Worm (Caenorhabditis elegans) whole organism, L4/young adult: ENCODE data around the gene Y40H4A.2.

Experiments used
- W03F9.2 ChIP-seq: fragments of 150-350 bp; optimal IDR thresholded peaks from 2 replicates; lab custom pipeline; 2014; ENCODE audit warnings: missing biosample characterization, missing genetic modification characterization
- dao-5 ChIP-seq: sonication (generic microtip); optimal IDR thresholded peaks from 2 replicates; lab custom pipeline; 2016; ENCODE audit warnings: missing genotype, missing genetic modification characterization, moderate library complexity, missing compliant biosample characterization
- him-1 ChIP-seq: sonication (generic microtip); optimal IDR thresholded peaks from 2 replicates; lab custom pipeline; 2016; ENCODE audit warnings: missing genotype, missing genetic modification reagents, missing genetic modification characterization, missing compliant biosample characterization

DNA sequence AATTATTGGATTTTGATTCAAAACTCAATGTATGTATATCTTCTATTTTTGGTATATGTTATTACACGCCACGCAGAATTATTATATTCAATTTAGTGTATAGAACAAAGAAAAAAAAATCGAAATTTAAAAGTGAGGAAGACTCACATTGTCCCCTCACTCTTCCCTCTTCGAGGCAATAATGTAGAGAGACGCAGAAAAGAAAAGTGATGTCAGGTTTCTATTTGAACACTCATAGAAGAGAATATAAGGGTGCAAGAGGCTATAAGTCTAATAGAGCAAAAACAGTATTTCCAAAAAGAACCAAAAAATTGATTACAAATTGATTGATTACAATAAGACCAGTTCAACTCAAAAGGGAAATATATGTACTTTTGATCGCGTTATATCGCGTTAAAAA is 36.7 kb downstream of the Y40H4A.2 start:
- no peak for TF ChIP-seq him-1 (tag; lab: Kevin White, UChicago)
- no peak for TF ChIP-seq dao-5
- no peak for TF ChIP-seq W03F9.2 (tag; lab: Kevin White, UChicago)
